Worm (Caenorhabditis elegans) whole organism, midembryonic: ENCODE results near the gene R102.4.

ENCODE experiments used
- flt-1 ChIP-seq: fragments of 200-800 bp; sonication (Bioruptor generic); IDR thresholded peaks from 2 replicates; pipeline ENCODE4 v1.3.6; 2022; ENCODE audit warnings: missing genetic modification characterization, missing compliant biosample characterization
- klf-2 ChIP-seq: fragments of 200-800 bp; sonication (Bioruptor generic); conservative IDR thresholded peaks from 2 replicates; pipeline ENCODE4 v1.3.6; 2022; ENCODE audit warnings: missing genetic modification reagents, missing genetic modification characterization, missing compliant biosample characterization
- ref-1 ChIP-seq: fragments of 200-800 bp; sonication (Bioruptor generic); conservative IDR thresholded peaks from 2 replicates; pipeline ENCODE4 v1.3.6; 2022; ENCODE audit warnings: missing genetic modification reagents, missing genetic modification characterization, missing compliant biosample characterization
- tab-1 ChIP-seq: fragments of 200-800 bp; sonication (Bioruptor generic); IDR thresholded peaks from 2 replicates; pipeline ENCODE4 v1.3.6; 2022; ENCODE audit warnings: missing genetic modification characterization, missing compliant biosample characterization

DNA sequence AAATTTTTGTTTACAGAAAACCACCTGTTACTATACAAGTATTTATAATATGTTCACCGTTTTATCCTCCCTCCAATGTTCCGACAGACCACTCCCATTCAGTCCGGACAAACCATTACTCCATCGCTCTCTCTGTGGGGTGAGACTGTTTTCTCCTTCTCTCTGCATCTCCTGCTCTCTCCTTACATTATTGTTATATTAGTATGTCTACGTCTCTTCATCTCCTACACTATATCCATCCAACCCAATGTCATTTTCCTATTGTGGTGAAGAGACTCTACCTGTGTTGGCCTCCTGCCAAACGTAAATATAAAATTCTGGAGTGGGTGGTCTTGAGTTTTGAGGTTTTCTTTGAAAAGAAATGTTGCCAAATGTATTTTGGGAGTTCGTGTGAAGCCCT lies 19.5 kb upstream of the R102.4 start:
- TF ChIP-seq ref-1 (no peak), klf-2 (GFP tag; lab: Robert Waterston, UW) (no peak), flt-1 (GFP tag; lab: Robert Waterston, UW) (no peak), tab-1 (GFP tag; lab: Robert Waterston, UW) (no peak)
